Worm (Caenorhabditis elegans) whole organism, L2 larva: Measurements from ENCODE around the gene F55A11.11.

Source experiments
- F13H6.1 ChIP-seq: sonication (generic microtip); optimal IDR thresholded peaks from 2 replicates; lab custom pipeline; 2016; ENCODE audit warnings: missing genetic modification characterization, missing compliant biosample characterization
- Y55F3AM.14 ChIP-seq: fragments of 200-800 bp; sonication (Bioruptor generic); optimal IDR thresholded peaks from 2 replicates; lab custom pipeline; 2018; ENCODE audit warnings: mild to moderate bottlenecking, missing genetic modification characterization, missing compliant biosample characterization
- alr-1 ChIP-seq: fragments of 150-350 bp; optimal IDR thresholded peaks from 2 replicates; lab custom pipeline; 2014; ENCODE audit warnings: missing biosample characterization, missing genetic modification characterization
- ceh-16 ChIP-seq: fragments of 150-350 bp; optimal IDR thresholded peaks from 2 replicates; lab custom pipeline; 2014; ENCODE audit warnings: missing biosample characterization, missing genetic modification characterization
- fos-1 ChIP-seq: fragments of 150-350 bp; optimal IDR thresholded peaks from 2 replicates; lab custom pipeline; 2014; ENCODE audit warnings: missing biosample characterization, missing genetic modification characterization
- gmeb-1 ChIP-seq: fragments of 150-350 bp; optimal IDR thresholded peaks from 2 replicates; lab custom pipeline; 2014; ENCODE audit warnings: missing biosample characterization, missing genetic modification characterization
- lin-13 ChIP-seq: fragments of 150-350 bp; optimal IDR thresholded peaks from 2 replicates; lab custom pipeline; 2014; ENCODE audit warnings: missing biosample characterization, missing genetic modification reagents, missing genetic modification characterization
- mab-5 ChIP-seq: fragments of 150-350 bp; optimal IDR thresholded peaks from 2 replicates; lab custom pipeline; 2014; ENCODE audit warnings: missing biosample characterization, missing genetic modification characterization
- mdl-1 ChIP-seq, 2 experiments: fragments of 150-350 bp in 1 of 2; sonication (generic microtip) in 1 of 2; optimal IDR thresholded peaks; 2 replicates each; lab custom pipeline; 2017; ENCODE audit warnings: missing biosample characterization in 2 of 2, missing genetic modification characterization in 2 of 2
- nhr-25 ChIP-seq: fragments of 150-350 bp; sonication (generic microtip); optimal IDR thresholded peaks from 3 replicates; lab custom pipeline; 2014; ENCODE audit warnings: missing biosample characterization, missing genetic modification characterization
- snpc-4 ChIP-seq: fragments of 150-350 bp; optimal IDR thresholded peaks from 2 replicates; lab custom pipeline; 2014; ENCODE audit warnings: missing biosample characterization, missing genetic modification characterization
- unc-55 ChIP-seq: fragments of 150-350 bp; sonication (generic microtip); optimal IDR thresholded peaks from 3 replicates; lab custom pipeline; 2014; ENCODE audit warnings: missing biosample characterization, missing genetic modification reagents, missing genetic modification characterization
- unc-62 ChIP-seq: fragments of 150-350 bp; optimal IDR thresholded peaks from 2 replicates; lab custom pipeline; 2014; ENCODE audit warnings: missing biosample characterization, missing genetic modification reagents, missing genetic modification characterization
- zag-1 ChIP-seq: fragments of 150-350 bp; optimal IDR thresholded peaks from 2 replicates; lab custom pipeline; 2014; ENCODE audit warnings: missing biosample characterization, missing genetic modification characterization

ce11 chrV:11767028-11767427, 15.9 kb upstream of the F55A11.11 start, which contains the start of gene sel-11:
- TF ChIP-seq snpc-4 (tag; lab: Kevin White, UChicago): no peak
- no peak for TF ChIP-seq unc-55 (GFP tag; lab: Kevin White, UChicago)
- TF ChIP-seq lin-13: no peak
- TF ChIP-seq alr-1 (tag; lab: Kevin White, UChicago): no peak
- no peak for TF ChIP-seq nhr-25 (tag; lab: Kevin White, UChicago)
- TF ChIP-seq Y55F3AM.14: no peak
- no peak for TF ChIP-seq unc-62 (GFP tag; lab: Kevin White, UChicago)
- no peak for TF ChIP-seq fos-1 (tag; lab: Kevin White, UChicago)
- TF ChIP-seq mab-5 (tag; lab: Kevin White, UChicago): no peak
- no peak for TF ChIP-seq ceh-16
- TF ChIP-seq mdl-1 (tag; optimal IDR thresholded peaks at IDR 0.05; lab: Kevin White, UChicago): no peak
- TF ChIP-seq F13H6.1 (tag; lab: Kevin White, UChicago): no peak
- no peak for TF ChIP-seq gmeb-1 (tag; lab: Kevin White, UChicago)
- TF ChIP-seq zag-1 (tag; lab: Kevin White, UChicago): no peak
